Worm (Caenorhabditis elegans) whole organism, L1 larva: ENCODE data around the gene szy-4.

Source experiments
- C04F5.9 ChIP-seq: sonication (generic microtip); optimal IDR thresholded peaks from 2 replicates; lab custom pipeline; 2016; ENCODE audit warnings: missing genetic modification characterization, missing compliant biosample characterization
- C16A3.4 ChIP-seq: fragments of 150-350 bp; optimal IDR thresholded peaks from 2 replicates; lab custom pipeline; 2014; ENCODE audit warnings: missing biosample characterization, missing genetic modification characterization
- C34B4.2 ChIP-seq: sonication (generic microtip); optimal IDR thresholded peaks from 2 replicates; lab custom pipeline; 2017; ENCODE audit warnings: mild to moderate bottlenecking, missing genetic modification characterization, missing compliant biosample characterization
- alr-1 ChIP-seq: fragments of 200-800 bp; sonication (Bioruptor generic); optimal IDR thresholded peaks from 2 replicates; lab custom pipeline; 2018; ENCODE audit warnings: borderline replicate concordance, mild to moderate bottlenecking, missing genetic modification characterization, missing compliant biosample characterization
- aly-2 ChIP-seq: fragments of 150-350 bp; optimal IDR thresholded peaks from 2 replicates; lab custom pipeline; 2014; ENCODE audit warnings: missing biosample characterization, missing genetic modification characterization
- blmp-1 ChIP-seq: fragments of 150-350 bp; optimal IDR thresholded peaks from 2 replicates; lab custom pipeline; 2014; ENCODE audit warnings: missing biosample characterization, missing genetic modification characterization
- ceh-63 ChIP-seq: fragments of 200-800 bp; sonication (Bioruptor generic); optimal IDR thresholded peaks from 2 replicates; lab custom pipeline; 2018; ENCODE audit warnings: mild to moderate bottlenecking, missing genetic modification characterization, missing compliant biosample characterization
- ceh-8 ChIP-seq: fragments of 200-800 bp; sonication (Bioruptor generic); optimal IDR thresholded peaks from 2 replicates; lab custom pipeline; 2018; ENCODE audit warnings: mild to moderate bottlenecking, missing genetic modification characterization, moderate library complexity, missing compliant biosample characterization
- ceh-82 ChIP-seq, 3 experiments: fragments of 150-350 bp in 1 of 3; sonication (generic microtip) in 2 of 3; optimal IDR thresholded peaks; 2 replicates each; lab custom pipeline; 2014 to 2017; ENCODE audit warnings: missing biosample characterization in 3 of 3, missing genetic modification characterization in 3 of 3
- dsc-1 ChIP-seq: sonication (generic microtip); optimal IDR thresholded peaks from 2 replicates; lab custom pipeline; 2016; ENCODE audit warnings: mild to moderate bottlenecking, missing genetic modification characterization, missing compliant biosample characterization
- efl-1 ChIP-seq, 4 experiments: fragments of 150-350 bp; optimal IDR thresholded peaks in 3 of 4; peaks in 1 of 4; 1 replicate in 1 of 4; 2 replicates in 3 of 4; lab custom pipeline; 2014; ENCODE audit warnings: missing biosample characterization in 2 of 4, missing genetic modification characterization in 2 of 4, missing genetic modification reagents in 2 of 4
- efl-3 ChIP-seq: fragments of 200-800 bp; sonication (Bioruptor generic); optimal IDR thresholded peaks from 2 replicates; lab custom pipeline; 2018; ENCODE audit warnings: mild to moderate bottlenecking, missing genetic modification characterization, missing compliant biosample characterization
- egl-13 ChIP-seq: sonication (generic microtip); optimal IDR thresholded peaks from 2 replicates; lab custom pipeline; 2016; ENCODE audit warnings: missing genotype, missing genetic modification reagents, missing genetic modification characterization, missing compliant biosample characterization
- elt-2 ChIP-seq: sonication (generic microtip); optimal IDR thresholded peaks from 2 replicates; lab custom pipeline; 2016; ENCODE audit warnings: missing genetic modification characterization, mild to moderate bottlenecking, inconsistent platforms, missing compliant biosample characterization, missing genetic modification reagents
- elt-3 ChIP-seq, 6 experiments: fragments of 150-350 bp in 1 of 6; sonication (generic microtip); optimal IDR thresholded peaks; 2 replicates each; lab custom pipeline; 2017 to 2018; ENCODE audit warnings: missing biosample characterization in 6 of 6, missing genetic modification characterization in 6 of 6, inconsistent platforms in 1 of 6
- fos-1 ChIP-seq: fragments of 150-350 bp; optimal IDR thresholded peaks from 2 replicates; lab custom pipeline; 2014; ENCODE audit warnings: missing biosample characterization, missing genetic modification characterization
- grh-1 ChIP-seq: fragments of 200-800 bp; sonication (Bioruptor generic); IDR thresholded peaks from 2 replicates; pipeline ENCODE4 v1.3.6; 2022; ENCODE audit warnings: missing genetic modification reagents, missing genetic modification characterization, missing compliant biosample characterization
- hpl-2 ChIP-seq: fragments of 150-350 bp; optimal IDR thresholded peaks from 2 replicates; lab custom pipeline; 2014; ENCODE audit warnings: missing biosample characterization, missing genetic modification reagents, missing genetic modification characterization
- lin-13 ChIP-seq: fragments of 150-350 bp; optimal IDR thresholded peaks from 2 replicates; lab custom pipeline; 2014; ENCODE audit warnings: missing biosample characterization, missing genetic modification reagents, missing genetic modification characterization
- lin-14 ChIP-seq: fragments of 200-800 bp; sonication (Bioruptor generic); optimal IDR thresholded peaks from 2 replicates; lab custom pipeline; 2018; ENCODE audit warnings: mild to moderate bottlenecking, missing genetic modification characterization, moderate library complexity, missing compliant biosample characterization
- lin-39 ChIP-seq: fragments of 150-350 bp; optimal IDR thresholded peaks from 2 replicates; lab custom pipeline; 2014; ENCODE audit warnings: missing biosample characterization, missing genetic modification reagents, missing genetic modification characterization
- lsy-2 ChIP-seq, 2 experiments: fragments of 150-350 bp; optimal IDR thresholded peaks; 2 replicates each; lab custom pipeline; 2014; ENCODE audit warnings: missing biosample characterization in 2 of 2, missing genetic modification characterization in 2 of 2
- mep-1 ChIP-seq: fragments of 150-350 bp; optimal IDR thresholded peaks from 2 replicates; lab custom pipeline; 2014; ENCODE audit warnings: missing biosample characterization, missing genetic modification characterization
- nhr-11 ChIP-seq: fragments of 150-350 bp; optimal IDR thresholded peaks from 2 replicates; lab custom pipeline; 2014; ENCODE audit warnings: missing biosample characterization, missing genetic modification characterization
- nhr-12 ChIP-seq: sonication (generic microtip); optimal IDR thresholded peaks from 2 replicates; lab custom pipeline; 2017; ENCODE audit warnings: missing biosample characterization, missing genetic modification characterization
- nhr-19 ChIP-seq: fragments of 200-800 bp; sonication (Bioruptor generic); conservative IDR thresholded peaks from 2 replicates; pipeline ENCODE4 v1.3.6; 2022; ENCODE audit warnings: missing genetic modification characterization, missing compliant biosample characterization
- nhr-20 ChIP-seq: sonication (generic microtip); optimal IDR thresholded peaks from 2 replicates; lab custom pipeline; 2016; ENCODE audit warnings: mild to moderate bottlenecking, missing genetic modification characterization, missing compliant biosample characterization
- nhr-47 ChIP-seq: sonication (generic microtip); optimal IDR thresholded peaks from 2 replicates; lab custom pipeline; 2016; ENCODE audit warnings: mild to moderate bottlenecking, missing genetic modification characterization, moderate library complexity, missing compliant biosample characterization
- nhr-71 ChIP-seq: sonication (generic microtip); optimal IDR thresholded peaks from 2 replicates; lab custom pipeline; 2016; ENCODE audit warnings: mild to moderate bottlenecking, missing genetic modification characterization, moderate library complexity, missing compliant biosample characterization
- nhr-76 ChIP-seq: sonication (generic microtip); optimal IDR thresholded peaks from 2 replicates; lab custom pipeline; 2017; ENCODE audit warnings: missing biosample characterization, missing genetic modification characterization
- nhr-84 ChIP-seq: sonication (generic microtip); optimal IDR thresholded peaks from 2 replicates; lab custom pipeline; 2017; ENCODE audit warnings: missing biosample characterization, missing genetic modification characterization
- nhr-85 ChIP-seq: sonication (generic microtip); peaks from one replicate; lab custom pipeline; 2016; ENCODE audit warnings: missing genetic modification characterization, inconsistent platforms, missing compliant biosample characterization
- nhr-90 ChIP-seq: sonication (generic microtip); optimal IDR thresholded peaks from 2 replicates; lab custom pipeline; 2016; ENCODE audit warnings: mild to moderate bottlenecking, missing genetic modification characterization, missing compliant biosample characterization; ENCODE audit not compliant: poor library complexity
- pag-3 ChIP-seq: sonication (generic microtip); optimal IDR thresholded peaks from 2 replicates; lab custom pipeline; 2017; ENCODE audit warnings: missing genetic modification characterization, mild to moderate bottlenecking, missing compliant biosample characterization, antibody characterized with exemption, borderline replicate concordance; ENCODE audit not compliant: insufficient read depth
- pqm-1 ChIP-seq: sonication (generic microtip); optimal IDR thresholded peaks from 3 replicates; lab custom pipeline; 2017; ENCODE audit warnings: missing biosample characterization, missing genetic modification characterization
- rnt-1 ChIP-seq: sonication (generic microtip); optimal IDR thresholded peaks from 2 replicates; lab custom pipeline; 2016; ENCODE audit warnings: mild to moderate bottlenecking, missing genetic modification characterization, moderate library complexity, missing compliant biosample characterization
- snpc-4 ChIP-seq: fragments of 150-350 bp; optimal IDR thresholded peaks from 2 replicates; lab custom pipeline; 2014; ENCODE audit warnings: missing biosample characterization, missing genetic modification characterization
- snu-23 ChIP-seq: sonication (generic microtip); optimal IDR thresholded peaks from 2 replicates; lab custom pipeline; 2016; ENCODE audit warnings: missing genetic modification characterization, missing compliant biosample characterization
- sox-4 ChIP-seq: sonication (generic microtip); optimal IDR thresholded peaks from 2 replicates; lab custom pipeline; 2016; ENCODE audit warnings: missing genetic modification characterization, missing compliant biosample characterization
- sup-37 ChIP-seq: fragments of 200-800 bp; sonication (Bioruptor generic); optimal IDR thresholded peaks from 2 replicates; lab custom pipeline; 2018; ENCODE audit warnings: mild to moderate bottlenecking, missing genetic modification characterization, missing compliant biosample characterization
- tlp-1 ChIP-seq: fragments of 150-350 bp; optimal IDR thresholded peaks from 2 replicates; lab custom pipeline; 2014; ENCODE audit warnings: missing biosample characterization, missing genetic modification characterization
- unc-130 ChIP-seq: fragments of 150-350 bp; optimal IDR thresholded peaks from 2 replicates; lab custom pipeline; 2017; ENCODE audit warnings: missing biosample characterization, missing genetic modification characterization, inconsistent platforms
- vab-15 ChIP-seq: sonication (generic microtip); optimal IDR thresholded peaks from 2 replicates; lab custom pipeline; 2017; ENCODE audit warnings: missing genotype, mild to moderate bottlenecking, missing genetic modification characterization, missing compliant biosample characterization
- zip-4 ChIP-seq: fragments of 200-800 bp; sonication (Bioruptor generic); optimal IDR thresholded peaks from 2 replicates; lab custom pipeline; 2018; ENCODE audit warnings: mild to moderate bottlenecking, missing genetic modification characterization, moderate library complexity, missing compliant biosample characterization

szy-4 gene

DNA sequence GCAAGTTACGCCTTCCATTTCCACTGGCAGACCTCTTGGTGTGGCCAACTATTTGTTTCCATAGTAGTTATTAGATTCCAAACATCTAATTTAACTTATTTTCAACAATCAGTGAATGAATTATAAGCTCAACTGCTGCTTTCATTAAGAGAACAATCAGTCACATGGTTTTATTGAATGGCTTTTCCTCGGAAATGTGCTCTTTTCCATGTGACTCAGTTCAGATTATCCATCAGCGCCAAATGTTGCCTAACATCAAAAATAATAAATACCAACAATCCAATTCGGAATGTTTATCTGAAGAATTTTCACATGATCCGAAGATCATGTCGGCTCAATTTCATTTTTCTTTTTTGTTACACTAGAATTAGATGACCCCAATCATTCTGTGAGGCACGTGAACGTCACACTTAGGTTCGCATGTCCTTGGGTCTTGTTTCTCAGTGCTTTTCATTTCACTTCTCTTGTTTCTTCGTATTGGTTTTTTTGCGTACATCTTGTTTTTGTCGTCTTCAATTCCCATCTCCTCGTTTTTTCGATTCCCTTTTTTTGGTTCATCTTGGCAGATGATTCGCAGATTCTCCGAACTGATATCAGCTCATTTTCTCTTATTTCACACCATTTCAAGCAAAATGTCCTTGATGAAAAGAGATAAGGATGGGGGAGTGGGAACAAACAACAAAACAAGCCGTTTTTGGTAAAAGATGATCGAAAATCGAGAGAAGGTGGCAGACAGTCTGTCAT is 22.2 kb upstream of the szy-4 start:
- no peak for TF ChIP-seq pqm-1 (tag; lab: Kevin White, UChicago)
- no peak for TF ChIP-seq elt-2 (tag; lab: Kevin White, UChicago)
- TF ChIP-seq mep-1 (tag; lab: Kevin White, UChicago) = no peak
- TF ChIP-seq dsc-1 (tag; lab: Kevin White, UChicago) = peak; percentile 39
- TF ChIP-seq C16A3.4 = no peak
- peak; percentile 7 for TF ChIP-seq nhr-47 (tag; lab: Kevin White, UChicago)
- no peak for TF ChIP-seq egl-13
- TF ChIP-seq sox-4 (tag; lab: Kevin White, UChicago) = no peak
- TF ChIP-seq efl-1 (optimal IDR thresholded peaks at IDR 0.05; lab: Kevin White, UChicago) = no peak
- peak in 1 of 2 experiments; percentile 40 for TF ChIP-seq efl-1 (GFP tag; optimal IDR thresholded peaks at IDR 0.05 in 1 of 2; lab: Kevin White, UChicago)
- peak; percentile 30 for TF ChIP-seq snu-23
- TF ChIP-seq rnt-1 (tag; lab: Kevin White, UChicago) = peak; percentile 24
- TF ChIP-seq snpc-4 (tag; lab: Kevin White, UChicago) = no peak
- TF ChIP-seq vab-15 (tag; lab: Kevin White, UChicago) = no peak
- no peak for TF ChIP-seq nhr-11 (tag; lab: Kevin White, UChicago)
- TF ChIP-seq aly-2 (tag; lab: Kevin White, UChicago) = no peak
- no peak for TF ChIP-seq ceh-8
- peak; percentile 42 for TF ChIP-seq lin-39 (tag; lab: Kevin White, UChicago)
- no peak for TF ChIP-seq zip-4 (GFP tag; lab: Kevin White, UChicago)
- TF ChIP-seq hpl-2 (GFP tag; lab: Kevin White, UChicago) = no peak
- TF ChIP-seq pag-3 (tag; lab: Kevin White, UChicago) = no peak
- no peak for TF ChIP-seq alr-1 (tag; lab: Kevin White, UChicago)
- peak; percentile 56 for TF ChIP-seq nhr-19 (GFP tag; lab: Robert Waterston, UW)
- TF ChIP-seq unc-130 (tag; lab: Kevin White, UChicago) = peak; percentile 20
- TF ChIP-seq elt-3 (tag; optimal IDR thresholded peaks at IDR 0.05; lab: Kevin White, UChicago) = peak in 2 of 6 experiments; percentile 12 to 26
- no peak for TF ChIP-seq ceh-82 (tag; optimal IDR thresholded peaks at IDR 0.05; lab: Kevin White, UChicago)
- TF ChIP-seq nhr-85 (tag; lab: Kevin White, UChicago) = peak; percentile 91
- TF ChIP-seq lin-13 (GFP tag; lab: Kevin White, UChicago) = no peak
- TF ChIP-seq C34B4.2 (tag; lab: Kevin White, UChicago) = no peak
- no peak for TF ChIP-seq grh-1
- peak; percentile 81 for TF ChIP-seq lin-14 (GFP tag; lab: Kevin White, UChicago)
- peak; percentile 50 for TF ChIP-seq nhr-20 (tag; lab: Kevin White, UChicago)
- TF ChIP-seq nhr-90 = no peak
- peak; percentile 61 for TF ChIP-seq blmp-1
- peak in 1 of 2 experiments; percentile 31 for TF ChIP-seq lsy-2 (tag; optimal IDR thresholded peaks at IDR 0.05; lab: Kevin White, UChicago)
- TF ChIP-seq nhr-71 = peak; percentile 60
- no peak for TF ChIP-seq nhr-76 (tag; lab: Kevin White, UChicago)
- TF ChIP-seq sup-37 (GFP tag; lab: Kevin White, UChicago) = no peak
- TF ChIP-seq C04F5.9 = no peak

DNA sequence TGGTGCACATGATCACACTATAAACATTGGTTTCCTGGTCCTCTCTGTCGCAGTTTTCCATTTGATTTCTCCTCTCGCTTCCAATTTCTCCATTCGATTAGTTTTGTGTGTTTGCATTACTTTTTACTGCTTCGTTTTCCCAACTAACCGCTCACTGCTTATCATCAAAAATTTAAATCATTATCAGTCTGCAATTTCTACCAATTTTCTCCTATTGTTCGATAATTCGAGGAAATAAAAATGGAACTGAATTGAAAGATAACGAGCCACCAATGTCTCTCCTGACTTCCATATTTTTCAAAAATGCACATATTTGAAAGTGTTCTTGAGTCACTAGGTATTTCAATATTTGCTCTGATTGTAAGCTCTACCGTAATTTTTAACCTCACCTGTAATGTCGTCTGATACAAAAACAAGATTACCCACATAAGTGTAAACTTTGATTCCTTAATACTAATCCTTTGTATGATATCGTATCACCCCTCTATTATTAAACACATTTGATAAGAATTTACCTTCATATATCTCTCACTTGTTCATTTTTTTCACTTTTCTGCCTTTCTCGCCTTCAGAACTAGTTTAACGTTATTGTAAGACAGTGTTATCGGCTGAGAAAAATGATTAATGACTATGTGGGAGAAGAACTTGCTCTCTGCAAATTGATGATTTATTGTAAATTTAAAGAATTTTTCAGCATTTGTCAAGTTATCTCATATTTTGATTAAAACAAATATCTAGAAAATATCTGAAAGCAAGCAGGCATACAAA is 20.3 kb upstream of the szy-4 start:
- TF ChIP-seq nhr-90 = no peak
- TF ChIP-seq pag-3 (tag; lab: Kevin White, UChicago) = no peak
- no peak for TF ChIP-seq nhr-12 (tag; lab: Kevin White, UChicago)
- TF ChIP-seq nhr-84 (tag; lab: Kevin White, UChicago) = no peak
- TF ChIP-seq efl-3 (GFP tag; lab: Kevin White, UChicago) = no peak
- peak; percentile 71 for TF ChIP-seq tlp-1 (tag; lab: Kevin White, UChicago)
- TF ChIP-seq fos-1 = no peak
- peak; percentile 81 for TF ChIP-seq elt-2 (tag; lab: Kevin White, UChicago)
- no peak for TF ChIP-seq vab-15 (tag; lab: Kevin White, UChicago)
- TF ChIP-seq blmp-1 = peak; percentile 56
- no peak for TF ChIP-seq sup-37 (GFP tag; lab: Kevin White, UChicago)
- TF ChIP-seq lin-14 (GFP tag; lab: Kevin White, UChicago) = peak; percentile 1
- TF ChIP-seq zip-4 (GFP tag; lab: Kevin White, UChicago) = no peak
- TF ChIP-seq ceh-63 (GFP tag; lab: Kevin White, UChicago) = no peak
- peak in 2 of 6 experiments; percentile 24 to 55 for TF ChIP-seq elt-3 (tag; optimal IDR thresholded peaks at IDR 0.05; lab: Kevin White, UChicago)
